Worm (Caenorhabditis elegans) whole organism, late embryonic: ENCODE results near the gene nlp-32.

Experiments
- C08G9.2 ChIP-seq: sonication (generic microtip); optimal IDR thresholded peaks from 2 replicates; lab custom pipeline; 2016; ENCODE audit warnings: mild to moderate bottlenecking, missing genetic modification characterization, moderate library complexity, missing compliant biosample characterization
- F13H6.1 ChIP-seq: sonication (generic microtip); optimal IDR thresholded peaks from 2 replicates; lab custom pipeline; 2016; ENCODE audit warnings: missing genetic modification characterization, missing compliant biosample characterization
- K02D7.2 ChIP-seq: sonication (generic microtip); optimal IDR thresholded peaks from 2 replicates; lab custom pipeline; 2017; ENCODE audit warnings: mild to moderate bottlenecking, missing genetic modification characterization, missing compliant biosample characterization
- K09A11.1 ChIP-seq: sonication (generic microtip); optimal IDR thresholded peaks from 2 replicates; lab custom pipeline; 2017; ENCODE audit warnings: antibody characterized with exemption, mild to moderate bottlenecking, missing genetic modification characterization, missing compliant biosample characterization; ENCODE audit not compliant: insufficient read depth
- T23F11.4 ChIP-seq: fragments of 200-800 bp; sonication (Bioruptor generic); optimal IDR thresholded peaks from 2 replicates; lab custom pipeline; 2018; ENCODE audit warnings: mild to moderate bottlenecking, missing genetic modification characterization, missing compliant biosample characterization
- Y22D7AL.16 ChIP-seq: sonication (generic microtip); optimal IDR thresholded peaks from 2 replicates; lab custom pipeline; 2016; ENCODE audit warnings: missing genetic modification characterization, missing compliant biosample characterization
- ahr-1 ChIP-seq: sonication (generic microtip); optimal IDR thresholded peaks from 2 replicates; lab custom pipeline; 2016; ENCODE audit warnings: missing genetic modification characterization, missing compliant biosample characterization
- ama-1 ChIP-seq: fragments of 150-350 bp; optimal IDR thresholded peaks from 2 replicates; lab custom pipeline; 2014
- ceh-19 ChIP-seq: fragments of 200-800 bp; sonication (Bioruptor generic); optimal IDR thresholded peaks from 2 replicates; lab custom pipeline; 2018; ENCODE audit warnings: mild to moderate bottlenecking, missing genetic modification characterization, missing compliant biosample characterization
- ceh-2 ChIP-seq: sonication (generic microtip); optimal IDR thresholded peaks from 2 replicates; lab custom pipeline; 2016; ENCODE audit warnings: missing genotype, missing genetic modification characterization, missing compliant biosample characterization
- ceh-24 ChIP-seq: sonication (generic microtip); optimal IDR thresholded peaks from 2 replicates; lab custom pipeline; 2016; ENCODE audit warnings: mild to moderate bottlenecking, missing genetic modification characterization, missing compliant biosample characterization
- ceh-30 ChIP-seq: fragments of 150-350 bp; optimal IDR thresholded peaks from 2 replicates; lab custom pipeline; 2014; ENCODE audit warnings: missing biosample characterization, missing genetic modification characterization
- ceh-31 ChIP-seq: sonication (generic microtip); optimal IDR thresholded peaks from 2 replicates; lab custom pipeline; 2016; ENCODE audit warnings: missing genetic modification characterization, missing compliant biosample characterization
- ceh-45 ChIP-seq: fragments of 200-800 bp; sonication (Bioruptor generic); IDR thresholded peaks from 2 replicates; pipeline ENCODE4 v1.3.6; 2022; ENCODE audit warnings: missing genetic modification reagents, missing genetic modification characterization, missing compliant biosample characterization
- ceh-6 ChIP-seq: fragments of 200-800 bp; sonication (Bioruptor generic); optimal IDR thresholded peaks from 2 replicates; lab custom pipeline; 2018; ENCODE audit warnings: mild to moderate bottlenecking, missing genetic modification characterization, missing compliant biosample characterization
- ceh-9 ChIP-seq: sonication (generic microtip); optimal IDR thresholded peaks from 2 replicates; lab custom pipeline; 2016; ENCODE audit warnings: mild to moderate bottlenecking, missing genetic modification characterization, inconsistent platforms, missing compliant biosample characterization
- dmd-4 ChIP-seq: sonication (generic microtip); optimal IDR thresholded peaks from 2 replicates; lab custom pipeline; 2016; ENCODE audit warnings: borderline replicate concordance, missing genetic modification characterization, missing compliant biosample characterization
- elt-2 ChIP-seq: sonication (generic microtip); optimal IDR thresholded peaks from 2 replicates; lab custom pipeline; 2016; ENCODE audit warnings: missing genetic modification reagents, missing genetic modification characterization, missing compliant biosample characterization
- elt-4 ChIP-seq: sonication (generic microtip); optimal IDR thresholded peaks from 2 replicates; lab custom pipeline; 2016; ENCODE audit warnings: missing genetic modification characterization, missing compliant biosample characterization
- eyg-1 ChIP-seq: sonication (generic microtip); optimal IDR thresholded peaks from 2 replicates; lab custom pipeline; 2016; ENCODE audit warnings: missing genotype, missing genetic modification characterization, missing compliant biosample characterization
- fkh-10 ChIP-seq: fragments of 150-350 bp; optimal IDR thresholded peaks from 2 replicates; lab custom pipeline; 2014; ENCODE audit warnings: missing biosample characterization, missing genetic modification reagents, missing genetic modification characterization
- fkh-6 ChIP-seq: sonication (generic microtip); optimal IDR thresholded peaks from 2 replicates; lab custom pipeline; 2016; ENCODE audit warnings: missing genetic modification characterization, missing compliant biosample characterization
- gmeb-2 ChIP-seq: sonication (generic microtip); optimal IDR thresholded peaks from 2 replicates; lab custom pipeline; 2016; ENCODE audit warnings: missing genetic modification characterization, inconsistent platforms, missing compliant biosample characterization
- hlh-13 ChIP-seq: fragments of 200-800 bp; sonication (Bioruptor generic); optimal IDR thresholded peaks from 2 replicates; lab custom pipeline; 2018; ENCODE audit warnings: mild to moderate bottlenecking, missing genetic modification characterization, missing compliant biosample characterization
- hlh-15 ChIP-seq: sonication (generic microtip); optimal IDR thresholded peaks from 2 replicates; lab custom pipeline; 2016; ENCODE audit warnings: missing genetic modification characterization, missing compliant biosample characterization
- hlh-6 ChIP-seq: sonication (generic microtip); optimal IDR thresholded peaks from 2 replicates; lab custom pipeline; 2016; ENCODE audit warnings: missing genotype, missing genetic modification characterization, missing compliant biosample characterization
- hlh-8 ChIP-seq: sonication (generic microtip); optimal IDR thresholded peaks from 2 replicates; lab custom pipeline; 2016; ENCODE audit warnings: missing genotype, missing genetic modification characterization, missing compliant biosample characterization
- lim-6 ChIP-seq: sonication (generic microtip); optimal IDR thresholded peaks from 2 replicates; lab custom pipeline; 2016; ENCODE audit warnings: missing genetic modification characterization, missing compliant biosample characterization
- lin-11 ChIP-seq: fragments of 200-800 bp; sonication (Bioruptor generic); optimal IDR thresholded peaks from 2 replicates; lab custom pipeline; 2018; ENCODE audit warnings: mild to moderate bottlenecking, missing genetic modification characterization, missing compliant biosample characterization
- madf-2 ChIP-seq: sonication (generic microtip); optimal IDR thresholded peaks from 2 replicates; lab custom pipeline; 2017; ENCODE audit warnings: missing genetic modification characterization, missing compliant biosample characterization
- nfya-1 ChIP-seq: sonication (generic microtip); optimal IDR thresholded peaks from 2 replicates; lab custom pipeline; 2017; ENCODE audit warnings: missing genetic modification characterization, mild to moderate bottlenecking, missing compliant biosample characterization, antibody characterized with exemption, moderate library complexity
- nhr-11 ChIP-seq: fragments of 150-350 bp; optimal IDR thresholded peaks from 2 replicates; lab custom pipeline; 2014; ENCODE audit warnings: missing biosample characterization, missing genetic modification characterization
- nhr-232 ChIP-seq: sonication (generic microtip); optimal IDR thresholded peaks from 2 replicates; lab custom pipeline; 2016; ENCODE audit warnings: missing genetic modification characterization, missing compliant biosample characterization
- odd-2 ChIP-seq: sonication (generic microtip); optimal IDR thresholded peaks from 2 replicates; lab custom pipeline; 2017; ENCODE audit warnings: antibody characterized with exemption, mild to moderate bottlenecking, missing genetic modification characterization, missing compliant biosample characterization
- pag-3 ChIP-seq: sonication (generic microtip); optimal IDR thresholded peaks from 2 replicates; lab custom pipeline; 2016; ENCODE audit warnings: missing compliant biosample characterization, missing genetic modification characterization, borderline replicate concordance
- pat-9 ChIP-seq: fragments of 200-800 bp; sonication (Bioruptor generic); optimal IDR thresholded peaks from 2 replicates; lab custom pipeline; 2018; ENCODE audit warnings: mild to moderate bottlenecking, missing genetic modification characterization, moderate library complexity, missing compliant biosample characterization
- pax-1 ChIP-seq: fragments of 150-350 bp; optimal IDR thresholded peaks from 2 replicates; lab custom pipeline; 2014; ENCODE audit warnings: missing biosample characterization, missing genetic modification characterization
- pha-2 ChIP-seq: sonication (generic microtip); optimal IDR thresholded peaks from 2 replicates; lab custom pipeline; 2017; ENCODE audit warnings: mild to moderate bottlenecking, missing genetic modification characterization, missing compliant biosample characterization
- pha-4 ChIP-seq: fragments of 150-350 bp; optimal IDR thresholded peaks from 2 replicates; lab custom pipeline; 2018; ENCODE audit warnings: missing biosample characterization, missing genetic modification reagents, missing genetic modification characterization
- pros-1 ChIP-seq: fragments of 150-350 bp; optimal IDR thresholded peaks from 2 replicates; lab custom pipeline; 2014; ENCODE audit warnings: missing biosample characterization, missing genetic modification reagents, missing genetic modification characterization
- ref-2 ChIP-seq: sonication (generic microtip); optimal IDR thresholded peaks from 2 replicates; lab custom pipeline; 2016; ENCODE audit warnings: missing genetic modification characterization, missing compliant biosample characterization
- rnt-1 ChIP-seq: sonication (generic microtip); optimal IDR thresholded peaks from 2 replicates; lab custom pipeline; 2016; ENCODE audit warnings: missing genetic modification characterization, missing compliant biosample characterization
- sdc-2 ChIP-seq: sonication (generic microtip); optimal IDR thresholded peaks from 2 replicates; lab custom pipeline; 2016; ENCODE audit warnings: missing genotype, missing genetic modification characterization, missing compliant biosample characterization
- sox-2 ChIP-seq: fragments of 200-800 bp; sonication (Bioruptor generic); IDR thresholded peaks from 2 replicates; pipeline ENCODE4 v1.3.6; 2022; ENCODE audit warnings: missing genetic modification reagents, missing genetic modification characterization, missing compliant biosample characterization
- sox-4 ChIP-seq: sonication (generic microtip); optimal IDR thresholded peaks from 2 replicates; lab custom pipeline; 2017; ENCODE audit warnings: mild to moderate bottlenecking, missing genetic modification characterization, inconsistent platforms, missing compliant biosample characterization
- syd-9 ChIP-seq: sonication (generic microtip); optimal IDR thresholded peaks from 2 replicates; lab custom pipeline; 2016; ENCODE audit warnings: mild to moderate bottlenecking, missing genetic modification characterization, moderate library complexity, missing compliant biosample characterization
- tbx-2 ChIP-seq: sonication (generic microtip); optimal IDR thresholded peaks from 2 replicates; lab custom pipeline; 2016; ENCODE audit warnings: missing genetic modification characterization, missing compliant biosample characterization
- ttx-3 ChIP-seq: sonication (generic microtip); optimal IDR thresholded peaks from 2 replicates; lab custom pipeline; 2016; ENCODE audit warnings: missing genetic modification reagents, missing genetic modification characterization, missing compliant biosample characterization
- unc-3 ChIP-seq, 2 experiments: fragments of 200-800 bp in 1 of 2; sonication (Bioruptor generic) in 1 of 2; sonication (generic microtip) in 1 of 2; conservative IDR thresholded peaks in 1 of 2; optimal IDR thresholded peaks in 1 of 2; 2 replicates each; pipeline versions ENCODE4 v1.3.6 to Lab custom; 2016 to 2022; ENCODE audit warnings: missing compliant biosample characterization in 2 of 2, missing genetic modification characterization in 2 of 2, missing genetic modification reagents in 1 of 2
- unc-42 ChIP-seq: sonication (generic microtip); optimal IDR thresholded peaks from 2 replicates; lab custom pipeline; 2016; ENCODE audit warnings: missing genotype, missing genetic modification characterization, missing compliant biosample characterization
- unc-55 ChIP-seq: sonication (generic microtip); optimal IDR thresholded peaks from 2 replicates; lab custom pipeline; 2017; ENCODE audit warnings: missing biosample characterization, missing genetic modification reagents, missing genetic modification characterization
- unc-86 ChIP-seq: sonication (generic microtip); optimal IDR thresholded peaks from 2 replicates; lab custom pipeline; 2016; ENCODE audit warnings: missing genetic modification characterization, missing compliant biosample characterization
- zip-5 ChIP-seq: sonication (generic microtip); optimal IDR thresholded peaks from 2 replicates; lab custom pipeline; 2016; ENCODE audit warnings: missing genetic modification characterization, missing compliant biosample characterization

nlp-32 gene

DNA sequence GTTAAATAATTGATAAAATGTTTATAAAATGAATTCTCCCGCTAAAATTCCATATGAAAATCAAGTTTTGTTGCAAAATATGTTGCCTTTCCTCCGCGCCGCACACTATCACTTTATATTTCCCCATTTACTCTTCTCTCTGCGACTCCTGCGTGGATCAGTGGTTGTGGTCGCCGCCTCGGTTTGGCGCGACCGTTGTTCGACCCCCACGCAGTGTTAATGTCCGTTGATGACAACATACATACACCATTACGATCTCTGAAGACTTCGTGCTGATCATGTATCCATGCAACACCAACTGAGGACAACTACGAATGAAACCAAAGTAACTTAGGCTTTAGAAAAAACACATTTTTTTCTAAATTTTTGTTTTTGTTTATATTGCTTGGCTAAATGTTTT is 16.2 kb upstream of the nlp-32 start:
- peak; percentile 76 for TF ChIP-seq ceh-24 (tag; lab: Kevin White, UChicago)
- peak; percentile 78 for TF ChIP-seq ceh-31
- peak; percentile 22 for TF ChIP-seq ahr-1 (tag; lab: Kevin White, UChicago)
- peak; percentile 83 for TF ChIP-seq ceh-2 (tag; lab: Kevin White, UChicago)
- no peak for TF ChIP-seq ttx-3 (tag; lab: Kevin White, UChicago)
- TF ChIP-seq fkh-6, result peak; percentile 87
- TF ChIP-seq sdc-2, result peak; percentile 85
- peak; percentile 89 for TF ChIP-seq pat-9 (tag; lab: Kevin White, UChicago)
- peak; percentile 85 for TF ChIP-seq ref-2
- TF ChIP-seq fkh-10 (GFP tag; lab: Kevin White, UChicago), result no peak
- TF ChIP-seq C08G9.2 (tag; lab: Kevin White, UChicago), result peak; percentile 78
- no peak for TF ChIP-seq elt-2
- no peak for TF ChIP-seq unc-55 (GFP tag; lab: Kevin White, UChicago)
- TF ChIP-seq syd-9 (tag; lab: Kevin White, UChicago), result peak; percentile 92
- peak; percentile 86 for TF ChIP-seq madf-2 (tag; lab: Kevin White, UChicago)
- TF ChIP-seq odd-2 (tag; lab: Kevin White, UChicago), result no peak
- peak; percentile 88 for TF ChIP-seq hlh-6
- no peak for TF ChIP-seq ama-1 (lab: Kevin White, UChicago)
- peak; percentile 35 for TF ChIP-seq zip-5
- peak; percentile 85 for TF ChIP-seq unc-3 (GFP tag; conservative IDR thresholded peaks at IDR 0.05; lab: Robert Waterston, UW)
- TF ChIP-seq unc-3 (tag; optimal IDR thresholded peaks at IDR 0.05; lab: Kevin White, UChicago), result peak; percentile 74
- peak; percentile 87 for TF ChIP-seq sox-4
- TF ChIP-seq nhr-11 (tag; lab: Kevin White, UChicago), result no peak
- no peak for TF ChIP-seq ceh-30 (tag; lab: Kevin White, UChicago)
- TF ChIP-seq nfya-1, result peak; percentile 66
- TF ChIP-seq pha-4 (tag; lab: Kevin White, UChicago), result no peak
- peak; percentile 80 for TF ChIP-seq tbx-2
- peak; percentile 82 for TF ChIP-seq K02D7.2 (tag; lab: Kevin White, UChicago)
- TF ChIP-seq nhr-232 (tag; lab: Kevin White, UChicago), result peak; percentile 66
- TF ChIP-seq hlh-15 (tag; lab: Kevin White, UChicago), result peak; percentile 72
- TF ChIP-seq pag-3 (tag; lab: Kevin White, UChicago), result peak; percentile 56
- TF ChIP-seq rnt-1 (tag; lab: Kevin White, UChicago), result peak; percentile 92
- peak; percentile 87 for TF ChIP-seq hlh-13
- peak; percentile 56 for TF ChIP-seq unc-42 (tag; lab: Kevin White, UChicago)
- TF ChIP-seq pax-1 (tag; lab: Kevin White, UChicago), result no peak
- TF ChIP-seq elt-4 (tag; lab: Kevin White, UChicago), result no peak
- peak; percentile 84 for TF ChIP-seq Y22D7AL.16
- no peak for TF ChIP-seq K09A11.1 (tag; lab: Kevin White, UChicago)
- TF ChIP-seq unc-86, result peak; percentile 62
- TF ChIP-seq lin-11, result peak; percentile 80
- TF ChIP-seq hlh-8, result peak; percentile 80
- peak; percentile 70 for TF ChIP-seq lim-6 (tag; lab: Kevin White, UChicago)
- peak; percentile 88 for TF ChIP-seq ceh-6 (GFP tag; lab: Kevin White, UChicago)
- TF ChIP-seq ceh-19 (GFP tag; lab: Kevin White, UChicago), result peak; percentile 90
- peak; percentile 90 for TF ChIP-seq ceh-45 (GFP tag; lab: Robert Waterston, UW)
- peak; percentile 90 for TF ChIP-seq dmd-4
- TF ChIP-seq T23F11.4 (GFP tag; lab: Kevin White, UChicago), result peak; percentile 89
- TF ChIP-seq F13H6.1 (tag; lab: Kevin White, UChicago), result peak; percentile 80
- TF ChIP-seq pha-2, result peak; percentile 86
- peak; percentile 81 for TF ChIP-seq ceh-9
- peak; percentile 82 for TF ChIP-seq pros-1 (tag; lab: Kevin White, UChicago)
- peak; percentile 43; the same call in 1 of the 2 replicates for TF ChIP-seq sox-2 (GFP tag; lab: Robert Waterston, UW)
- peak; percentile 90 for TF ChIP-seq gmeb-2 (tag; lab: Kevin White, UChicago)
- peak; percentile 54 for TF ChIP-seq eyg-1 (tag; lab: Kevin White, UChicago)
